Fruit fly (Drosophila melanogaster) whole organism, embryonic: Measurements from ENCODE around the gene lilli.

Experiments used
- ATbp ChIP-seq: fragments of 200-800 bp; sonication (Bioruptor generic); optimal IDR thresholded peaks from 2 replicates; lab custom pipeline; 2017; ENCODE audit warnings: missing biosample characterization, mild to moderate bottlenecking, missing genetic modification characterization, missing genetic modification reagents
- Atf3 ChIP-seq: fragments of 200-800 bp; sonication (Bioruptor generic); optimal IDR thresholded peaks from 3 replicates; lab custom pipeline; 2016; ENCODE audit warnings: missing biosample characterization, missing genetic modification characterization
- CG11560 ChIP-seq: fragments of 200-800 bp; sonication (Bioruptor generic); IDR thresholded peaks from 3 replicates; pipeline ENCODE4 v1.3.6; 2022; ENCODE audit warnings: missing biosample characterization, missing genetic modification characterization
- CG14710 ChIP-seq: fragments of 200-800 bp; sonication (Bioruptor generic); optimal IDR thresholded peaks from 3 replicates; lab custom pipeline; 2019; ENCODE audit warnings: missing biosample characterization, mild to moderate bottlenecking, missing genetic modification characterization, moderate library complexity
- CG14860 ChIP-seq: fragments of 200-800 bp; sonication (Bioruptor generic); IDR thresholded peaks from 3 replicates; pipeline ENCODE4 v1.3.6; 2022; ENCODE audit warnings: missing biosample characterization, missing genetic modification characterization; ENCODE audit not compliant: partially characterized antibody
- CG15269 ChIP-seq: fragments of 200-800 bp; sonication (Bioruptor generic); optimal IDR thresholded peaks from 2 replicates; lab custom pipeline; 2018; ENCODE audit warnings: missing biosample characterization, mild to moderate bottlenecking, missing genetic modification characterization, moderate library complexity
- CG17912 ChIP-seq: fragments of 200-800 bp; sonication (Bioruptor generic); optimal IDR thresholded peaks from 2 replicates; lab custom pipeline; 2018; ENCODE audit warnings: missing biosample characterization, mild to moderate bottlenecking, missing genetic modification characterization
- CG18262 ChIP-seq: fragments of 200-800 bp; optimal IDR thresholded peaks from 3 replicates; lab custom pipeline; 2019; ENCODE audit warnings: missing biosample characterization, mild to moderate bottlenecking, missing genetic modification characterization, moderate library complexity
- CG18619 ChIP-seq: fragments of 200-800 bp; sonication (Bioruptor generic); optimal IDR thresholded peaks from 3 replicates; lab custom pipeline; 2017; ENCODE audit warnings: missing biosample characterization, mild to moderate bottlenecking, missing genetic modification characterization
- CG2199 ChIP-seq: fragments of 200-800 bp; sonication (Bioruptor generic); IDR thresholded peaks from 3 replicates; pipeline ENCODE4 v1.3.6; 2022; ENCODE audit warnings: missing biosample characterization, missing genetic modification characterization
- CG31441 ChIP-seq: fragments of 200-800 bp; sonication (Bioruptor generic); IDR thresholded peaks from 2 replicates; pipeline ENCODE4 v1.3.6; 2022; ENCODE audit warnings: missing biosample characterization, missing genetic modification characterization
- CG43689 ChIP-seq: fragments of 200-800 bp; sonication (Bioruptor generic); IDR thresholded peaks from 2 replicates; pipeline ENCODE4 v1.3.6; 2022; ENCODE audit warnings: missing biosample characterization, missing genetic modification characterization
- CG4707 ChIP-seq: fragments of 200-800 bp; sonication (Bioruptor generic); optimal IDR thresholded peaks from 2 replicates; lab custom pipeline; 2018; ENCODE audit warnings: missing biosample characterization, mild to moderate bottlenecking, missing genetic modification characterization, moderate library complexity
- CG7745 ChIP-seq: fragments of 200-800 bp; sonication (Bioruptor generic); optimal IDR thresholded peaks from 2 replicates; lab custom pipeline; 2018; ENCODE audit warnings: missing biosample characterization, mild to moderate bottlenecking, missing genetic modification characterization, moderate library complexity
- CG9215 ChIP-seq: fragments of 200-800 bp; sonication (Bioruptor generic); IDR thresholded peaks from 2 replicates; pipeline ENCODE4 v1.3.6; 2022; ENCODE audit warnings: missing biosample characterization, missing genetic modification characterization
- CG9932 ChIP-seq: fragments of 200-800 bp; sonication (Bioruptor generic); IDR thresholded peaks from 2 replicates; pipeline ENCODE4 v1.3.6; 2022; ENCODE audit warnings: missing biosample characterization, missing genetic modification characterization
- Doc3 ChIP-seq: fragments of 200-800 bp; sonication (Bioruptor generic); IDR thresholded peaks from 3 replicates; pipeline ENCODE4 v1.3.6; 2022; ENCODE audit warnings: missing biosample characterization, missing genetic modification characterization; ENCODE audit not compliant: partially characterized antibody
- E2f1 ChIP-seq: fragments of 200-800 bp; sonication (Bioruptor generic); IDR thresholded peaks from 2 replicates; pipeline ENCODE4 v1.3.6; 2022; ENCODE audit warnings: missing biosample characterization, missing genetic modification characterization
- Fer1 ChIP-seq: fragments of 200-800 bp; sonication (Bioruptor generic); optimal IDR thresholded peaks from 2 replicates; lab custom pipeline; 2017; ENCODE audit warnings: missing biosample characterization, mild to moderate bottlenecking, missing genetic modification characterization
- H2.0 ChIP-seq: fragments of 200-800 bp; sonication (Bioruptor generic); IDR thresholded peaks from 2 replicates; pipeline ENCODE4 v1.3.6; 2022; ENCODE audit warnings: missing biosample characterization, missing genetic modification characterization
- Lhr ChIP-seq: fragments of 200-800 bp; sonication (Bioruptor generic); optimal IDR thresholded peaks from 3 replicates; lab custom pipeline; 2017; ENCODE audit warnings: mild to moderate bottlenecking, missing biosample characterization, missing genetic modification reagents, missing genetic modification characterization
- NfI ChIP-seq: fragments of 200-800 bp; sonication (Bioruptor generic); optimal IDR thresholded peaks from 3 replicates; lab custom pipeline; 2018; ENCODE audit warnings: missing biosample characterization, mild to moderate bottlenecking, missing genetic modification characterization, moderate library complexity
- Opbp ChIP-seq: fragments of 200-800 bp; sonication (Bioruptor generic); IDR thresholded peaks from 3 replicates; pipeline ENCODE4 v1.3.6; 2022; ENCODE audit warnings: missing biosample characterization, missing genetic modification characterization; ENCODE audit not compliant: partially characterized antibody
- Side ChIP-seq: fragments of 200-800 bp; sonication (Bioruptor generic); optimal IDR thresholded peaks from 2 replicates; lab custom pipeline; 2016; ENCODE audit warnings: missing biosample characterization, missing genetic modification characterization
- Sin3A ChIP-seq: fragments of >200 bp; optimal IDR thresholded peaks from 2 replicates; lab custom pipeline; 2018
- Sry-β ChIP-seq: fragments of 200-800 bp; sonication (Bioruptor generic); optimal IDR thresholded peaks from 2 replicates; lab custom pipeline; 2018; ENCODE audit warnings: missing biosample characterization, mild to moderate bottlenecking, missing genetic modification characterization, moderate library complexity
- TFAM ChIP-seq: fragments of 200-800 bp; sonication (Bioruptor generic); optimal IDR thresholded peaks from 2 replicates; lab custom pipeline; 2017; ENCODE audit warnings: missing biosample characterization, missing genetic modification characterization, inconsistent platforms
- Trl ChIP-seq, 3 experiments: fragments of >200 bp in 2 of 3; fragments of 200-800 bp in 1 of 3; sonication (Bioruptor generic) in 1 of 3; optimal IDR thresholded peaks; 2 replicates in 1 of 3; 3 replicates in 2 of 3; lab custom pipeline; 2016 to 2017; ENCODE audit warnings: missing biosample characterization in 1 of 3, missing genetic modification characterization in 1 of 3
- Vsx1 ChIP-seq: fragments of 200-800 bp; sonication (Bioruptor generic); optimal IDR thresholded peaks from 2 replicates; lab custom pipeline; 2017; ENCODE audit warnings: missing biosample characterization, mild to moderate bottlenecking, missing genetic modification characterization, missing genetic modification reagents
- ara ChIP-seq: fragments of 200-800 bp; sonication (Bioruptor generic); IDR thresholded peaks from 2 replicates; pipeline ENCODE4 v1.3.6; 2022; ENCODE audit warnings: missing biosample characterization, missing genetic modification characterization
- bbx ChIP-seq: fragments of 200-800 bp; sonication (Bioruptor generic); IDR thresholded peaks from 2 replicates; pipeline ENCODE4 v1.3.6; 2022; ENCODE audit warnings: missing biosample characterization, missing genetic modification characterization; ENCODE audit not compliant: partially characterized antibody
- da ChIP-seq: fragments of 200-800 bp; sonication (Bioruptor generic); optimal IDR thresholded peaks from 2 replicates; lab custom pipeline; 2016; ENCODE audit warnings: missing biosample characterization, missing genetic modification characterization
- dimm ChIP-seq: fragments of 200-800 bp; sonication (Bioruptor generic); IDR thresholded peaks from 2 replicates; pipeline ENCODE4 v1.3.6; 2022; ENCODE audit warnings: missing biosample characterization, missing genetic modification characterization
- fd3F ChIP-seq: fragments of 200-800 bp; sonication (Bioruptor generic); optimal IDR thresholded peaks from 2 replicates; lab custom pipeline; 2018; ENCODE audit warnings: missing biosample characterization, mild to moderate bottlenecking, missing genetic modification characterization, moderate library complexity
- gcm ChIP-seq: fragments of 200-800 bp; sonication (Bioruptor generic); optimal IDR thresholded peaks from 2 replicates; lab custom pipeline; 2019; ENCODE audit warnings: missing biosample characterization, mild to moderate bottlenecking, missing genetic modification characterization, moderate library complexity
- kay ChIP-seq: fragments of 200-800 bp; sonication (Bioruptor generic); optimal IDR thresholded peaks from 2 replicates; lab custom pipeline; 2016; ENCODE audit warnings: missing biosample characterization, missing genetic modification characterization
- lilli ChIP-seq: fragments of 200-800 bp; sonication (Bioruptor generic); optimal IDR thresholded peaks from 3 replicates; lab custom pipeline; 2016; ENCODE audit warnings: missing biosample characterization, missing genetic modification characterization
- nerfin-1 ChIP-seq: fragments of 200-800 bp; sonication (Bioruptor generic); optimal IDR thresholded peaks from 3 replicates; lab custom pipeline; 2019; ENCODE audit warnings: missing biosample characterization, mild to moderate bottlenecking, missing genetic modification characterization, moderate library complexity
- nom ChIP-seq: fragments of 200-800 bp; sonication (Bioruptor generic); optimal IDR thresholded peaks from 2 replicates; lab custom pipeline; 2017; ENCODE audit warnings: missing biosample characterization, missing genetic modification characterization, mild to moderate bottlenecking, moderate library complexity, missing genetic modification reagents
- pb ChIP-seq: fragments of 200-800 bp; sonication (Bioruptor generic); optimal IDR thresholded peaks from 3 replicates; lab custom pipeline; 2016; ENCODE audit warnings: missing biosample characterization, missing genetic modification characterization
- peb ChIP-seq: fragments of 200-800 bp; sonication (Bioruptor generic); IDR thresholded peaks from 2 replicates; pipeline ENCODE4 v1.3.6; 2022; ENCODE audit warnings: missing biosample characterization, missing genetic modification characterization
- rib ChIP-seq: fragments of 200-800 bp; sonication (Bioruptor generic); IDR thresholded peaks from 2 replicates; pipeline ENCODE4 v1.3.6; 2022; ENCODE audit warnings: missing biosample characterization, missing genetic modification characterization
- sc ChIP-seq, 3 experiments: fragments of >200 bp in 2 of 3; fragments of 200-800 bp in 1 of 3; sonication (Bioruptor generic) in 1 of 3; optimal IDR thresholded peaks; 2 replicates in 2 of 3; 3 replicates in 1 of 3; lab custom pipeline; 2017; ENCODE audit warnings: mild to moderate bottlenecking in 1 of 3, missing biosample characterization in 1 of 3, missing genetic modification characterization in 1 of 3, missing genetic modification reagents in 1 of 3
- seq ChIP-seq: fragments of 200-800 bp; sonication (Bioruptor generic); IDR thresholded peaks from 2 replicates; pipeline ENCODE4 v1.3.6; 2022; ENCODE audit warnings: missing biosample characterization, missing genetic modification characterization
- sna ChIP-seq: fragments of 200-800 bp; sonication (Bioruptor generic); IDR thresholded peaks from 2 replicates; pipeline ENCODE4 v1.3.6; 2022; ENCODE audit warnings: missing biosample characterization, missing genetic modification characterization; ENCODE audit not compliant: partially characterized antibody
- ttk ChIP-seq: fragments of 200-800 bp; sonication (Bioruptor generic); IDR thresholded peaks from 2 replicates; pipeline ENCODE4 v2.1.2; 2022; ENCODE audit warnings: missing biosample characterization, missing genetic modification characterization
- usp ChIP-seq: fragments of >200 bp; optimal IDR thresholded peaks from 2 replicates; lab custom pipeline; 2017; ENCODE audit warnings: missing biosample characterization, missing genetic modification characterization
- zfh1 ChIP-seq: fragments of 200-800 bp; sonication (Bioruptor generic); IDR thresholded peaks from 3 replicates; pipeline ENCODE4 v1.3.6; 2022; ENCODE audit warnings: missing biosample characterization, missing genetic modification characterization

lilli gene

dm6 chr2L:2884683-2885502, 836 bp upstream of the lilli start (continued):
- no peak for TF ChIP-seq CG4707
- no peak for TF ChIP-seq Side (GFP tag; lab: Kevin White, UChicago)
- no peak for TF ChIP-seq CG43689 (GFP tag; lab: Robert Waterston, UW)
- peak; percentile 39; the same call in 1 of the 2 replicates for TF ChIP-seq ara
- TF ChIP-seq da (GFP tag; lab: Kevin White, UChicago), result peak; percentile 68
- TF ChIP-seq fd3F (GFP tag; lab: Kevin White, UChicago), result no peak
- peak; percentile 62 for TF ChIP-seq NfI (GFP tag; lab: Kevin White, UChicago)
- no peak for TF ChIP-seq CG9215 (GFP tag; lab: Robert Waterston, UW)
- no peak for TF ChIP-seq sc (optimal IDR thresholded peaks at IDR 0.05; lab: Kevin White, UChicago)
- TF ChIP-seq sc (GFP tag; optimal IDR thresholded peaks at IDR 0.05; lab: Kevin White, UChicago), result peak; percentile 2
- TF ChIP-seq CG31441 (GFP tag; lab: Robert Waterston, UW), result no peak; the same call in 1 of the 2 replicates
- peak; percentile 14 for TF ChIP-seq ATbp (GFP tag; lab: Kevin White, UChicago)
- peak; percentile 56 for TF ChIP-seq CG14710 (tag; lab: Kevin White, UChicago)
- TF ChIP-seq TFAM, result no peak
- peak; percentile 70 for TF ChIP-seq CG2199 (GFP tag; lab: Robert Waterston, UW)
- peak in 1 of 2 experiments; percentile 50 for TF ChIP-seq Trl (optimal IDR thresholded peaks at IDR 0.05; lab: Kevin White, UChicago)
- TF ChIP-seq Trl (GFP tag; optimal IDR thresholded peaks at IDR 0.05; lab: Kevin White, UChicago), result peak; percentile 11
- TF ChIP-seq Opbp (GFP tag; lab: Robert Waterston, UW), result peak; percentile 71
- TF ChIP-seq peb (GFP tag; lab: Robert Waterston, UW), result no peak
- peak; percentile 53 for TF ChIP-seq nerfin-1
- TF ChIP-seq CG9932 (GFP tag; lab: Robert Waterston, UW), result peak; percentile 81
- peak; percentile 5 for TF ChIP-seq pb (GFP tag; lab: Kevin White, UChicago)
- TF ChIP-seq dimm (GFP tag; lab: Robert Waterston, UW), result no peak
- TF ChIP-seq sna, result 0 out of 2 replicates have a peak, but pooled peaks have one; percentile 34
- TF ChIP-seq Sin3A (lab: Kevin White, UChicago), result no peak
- TF ChIP-seq Sry-β (GFP tag; lab: Kevin White, UChicago), result peak; percentile 61
- no peak for TF ChIP-seq CG11560 (tag; lab: Robert Waterston, UW)
- TF ChIP-seq seq, result no peak
- no peak for TF ChIP-seq CG18262
- no peak for TF ChIP-seq CG7745 (tag; lab: Kevin White, UChicago)
- peak; percentile 39 for TF ChIP-seq CG17912 (GFP tag; lab: Kevin White, UChicago)
- no peak for TF ChIP-seq usp (GFP tag; lab: Kevin White, UChicago)
- peak; percentile 64; the same call in 2 of the 3 replicates for TF ChIP-seq zfh1
- TF ChIP-seq Atf3 (GFP tag; lab: Kevin White, UChicago), result no peak
- TF ChIP-seq CG15269 (tag; lab: Kevin White, UChicago), result peak; percentile 57
- TF ChIP-seq Lhr (GFP tag; lab: Kevin White, UChicago), result peak; percentile 65
- peak; percentile 63 for TF ChIP-seq Fer1 (GFP tag; lab: Kevin White, UChicago)
- peak; percentile 70; the same call in 1 of the 2 replicates for TF ChIP-seq bbx
- peak; percentile 27 for TF ChIP-seq CG18619
- TF ChIP-seq Doc3, result no peak
- TF ChIP-seq Vsx1 (GFP tag; lab: Kevin White, UChicago), result no peak
- peak; percentile 37; the same call in 1 of the 2 replicates for TF ChIP-seq E2f1 (GFP tag; lab: Robert Waterston, UW)
- TF ChIP-seq kay (GFP tag; lab: Kevin White, UChicago), result no peak
- 0 out of 2 replicates have a peak, but pooled peaks have one; percentile 19 for TF ChIP-seq H2.0 (GFP tag; lab: Robert Waterston, UW)
- TF ChIP-seq rib (GFP tag; lab: Robert Waterston, UW), result peak; percentile 76
- TF ChIP-seq CG14860, result no peak
- TF ChIP-seq ttk, result no peak
- peak; percentile 54 for TF ChIP-seq nom (GFP tag; lab: Kevin White, UChicago)
- TF ChIP-seq lilli, result no peak
- TF ChIP-seq gcm (GFP tag; lab: Kevin White, UChicago), result peak; percentile 48
